Worm (Caenorhabditis elegans): Measurements from ENCODE around the gene Y38E10A.14.

ce11 chrII:12654447-12654846, 30.1 kb upstream of the Y38E10A.14 start, which contains the start of gene rgs-4:
- TF ChIP-seq ztf-22 (GFP tag; optimal IDR thresholded peaks at IDR 0.05) (no peak), Y53F4B.3 (GFP tag; IDR thresholded peaks at IDR 0.05) (no peak)

Measured in whole organism, young adult.